Fruit fly (Drosophila melanogaster) whole organism, wandering third instar larva: ENCODE measurements around the gene GramD1B.

Experiments used
- brk ChIP-seq: fragments of 200-800 bp; sonication (Bioruptor generic); optimal IDR thresholded peaks from 2 replicates; lab custom pipeline; 2016; ENCODE audit warnings: missing biosample characterization, mild to moderate bottlenecking, missing genetic modification characterization
- psq ChIP-seq: fragments of 200-800 bp; sonication (Bioruptor generic); optimal IDR thresholded peaks from 3 replicates; lab custom pipeline; 2017; ENCODE audit warnings: missing biosample characterization, mild to moderate bottlenecking, missing genetic modification characterization, moderate library complexity

- TF ChIP-seq psq (no peak), brk (GFP tag; lab: Kevin White, UChicago) (no peak)
Measured at dm6 chr2L:3373242-3373641, at the start of gene GramD1B.
